Fruit fly (Drosophila melanogaster) whole organism, embryonic: ENCODE measurements around the gene CG14273.

ENCODE experiments used
- Aef1 ChIP-seq: fragments of 200-800 bp; sonication (Bioruptor generic); IDR thresholded peaks from 3 replicates; pipeline ENCODE4 v1.3.6; 2022; ENCODE audit warnings: missing biosample characterization, missing genetic modification characterization
- BtbVII ChIP-seq: fragments of 200-800 bp; sonication (Bioruptor generic); optimal IDR thresholded peaks from 3 replicates; lab custom pipeline; 2017; ENCODE audit warnings: missing biosample characterization, mild to moderate bottlenecking, missing genetic modification characterization
- CG10366 ChIP-seq: fragments of 200-800 bp; sonication (Bioruptor generic); IDR thresholded peaks from 2 replicates; pipeline ENCODE4 v1.3.6; 2022; ENCODE audit warnings: missing biosample characterization, missing genetic modification characterization
- CG11456 ChIP-seq: fragments of 200-800 bp; sonication (Bioruptor generic); IDR thresholded peaks from 3 replicates; pipeline ENCODE4 v1.3.6; 2022; ENCODE audit warnings: missing biosample characterization, missing genetic modification characterization
- CG14441 ChIP-seq: fragments of 200-800 bp; sonication (Bioruptor generic); IDR thresholded peaks from 2 replicates; pipeline ENCODE4 v1.3.6; 2022; ENCODE audit warnings: missing biosample characterization, missing genetic modification characterization
- CG15269 ChIP-seq: fragments of 200-800 bp; sonication (Bioruptor generic); optimal IDR thresholded peaks from 2 replicates; lab custom pipeline; 2018; ENCODE audit warnings: missing biosample characterization, mild to moderate bottlenecking, missing genetic modification characterization, moderate library complexity
- CG17829 ChIP-seq: fragments of 200-800 bp; optimal IDR thresholded peaks from 2 replicates; lab custom pipeline; 2019; ENCODE audit warnings: missing biosample characterization, mild to moderate bottlenecking, missing genetic modification characterization, moderate library complexity
- CG2199 ChIP-seq: fragments of 200-800 bp; sonication (Bioruptor generic); IDR thresholded peaks from 3 replicates; pipeline ENCODE4 v1.3.6; 2022; ENCODE audit warnings: missing biosample characterization, missing genetic modification characterization
- CG2678 ChIP-seq: fragments of 200-800 bp; sonication (Bioruptor generic); optimal IDR thresholded peaks from 3 replicates; lab custom pipeline; 2019; ENCODE audit warnings: missing biosample characterization, mild to moderate bottlenecking, missing genetic modification characterization, moderate library complexity
- CG2875 ChIP-seq: fragments of 200-800 bp; sonication (Bioruptor generic); optimal IDR thresholded peaks from 2 replicates; lab custom pipeline; 2017; ENCODE audit warnings: missing biosample characterization, mild to moderate bottlenecking, missing genetic modification characterization, missing genetic modification reagents
- CG31441 ChIP-seq: fragments of 200-800 bp; sonication (Bioruptor generic); IDR thresholded peaks from 2 replicates; pipeline ENCODE4 v1.3.6; 2022; ENCODE audit warnings: missing biosample characterization, missing genetic modification characterization
- CG3407 ChIP-seq: fragments of 200-800 bp; sonication (Bioruptor generic); optimal IDR thresholded peaks from 2 replicates; lab custom pipeline; 2018; ENCODE audit warnings: missing biosample characterization, mild to moderate bottlenecking, missing genetic modification characterization
- CG4424 ChIP-seq: fragments of 200-800 bp; sonication (Bioruptor generic); optimal IDR thresholded peaks from 3 replicates; lab custom pipeline; 2016; ENCODE audit warnings: missing biosample characterization, missing genetic modification characterization
- CG6813 ChIP-seq: fragments of 200-800 bp; sonication (Bioruptor generic); optimal IDR thresholded peaks from 2 replicates; lab custom pipeline; 2017; ENCODE audit warnings: missing biosample characterization, missing genetic modification characterization, mild to moderate bottlenecking, moderate library complexity, missing genetic modification reagents
- CG7839 ChIP-seq: fragments of 200-800 bp; sonication (Bioruptor generic); optimal IDR thresholded peaks from 3 replicates; lab custom pipeline; 2018; ENCODE audit warnings: missing biosample characterization, mild to moderate bottlenecking, missing genetic modification characterization, moderate library complexity
- CG8388 ChIP-seq: fragments of 200-800 bp; sonication (Bioruptor generic); optimal IDR thresholded peaks from 2 replicates; lab custom pipeline; 2019; ENCODE audit warnings: missing biosample characterization, mild to moderate bottlenecking, missing genetic modification characterization, moderate library complexity
- CG9437 ChIP-seq: fragments of 200-800 bp; sonication (Bioruptor generic); optimal IDR thresholded peaks from 2 replicates; lab custom pipeline; 2018; ENCODE audit warnings: missing biosample characterization, mild to moderate bottlenecking, missing genetic modification characterization
- Dp ChIP-seq: fragments of 200-800 bp; sonication (Bioruptor generic); optimal IDR thresholded peaks from 2 replicates; lab custom pipeline; 2018; ENCODE audit warnings: missing biosample characterization, mild to moderate bottlenecking, missing genetic modification characterization, moderate library complexity
- Drgx ChIP-seq: fragments of 200-800 bp; sonication (Bioruptor generic); IDR thresholded peaks from 2 replicates; pipeline ENCODE4 v1.3.6; 2022; ENCODE audit warnings: missing biosample characterization, missing genetic modification characterization
- Fer2 ChIP-seq: fragments of 200-800 bp; sonication (Bioruptor generic); optimal IDR thresholded peaks from 2 replicates; lab custom pipeline; 2018; ENCODE audit warnings: missing biosample characterization, mild to moderate bottlenecking, missing genetic modification characterization, moderate library complexity
- Gug ChIP-seq: fragments of 200-800 bp; sonication (Bioruptor generic); IDR thresholded peaks from 4 replicates; pipeline ENCODE4 v1.3.6; 2022; ENCODE audit warnings: missing biosample characterization, missing genetic modification characterization
- H15 ChIP-seq: fragments of 200-800 bp; sonication (Bioruptor generic); IDR thresholded peaks from 3 replicates; pipeline ENCODE4 v1.3.6; 2022; ENCODE audit warnings: missing biosample characterization, missing genetic modification characterization
- HHEX ChIP-seq: fragments of 200-800 bp; sonication (Bioruptor generic); optimal IDR thresholded peaks from 3 replicates; lab custom pipeline; 2017; ENCODE audit warnings: missing biosample characterization, mild to moderate bottlenecking, missing genetic modification characterization, missing genetic modification reagents
- Med ChIP-seq: fragments of 200-800 bp; sonication (Bioruptor generic); peaks from one replicate; lab custom pipeline; 2016; ENCODE audit warnings: missing biosample characterization, missing genetic modification characterization, mild to moderate bottlenecking, inconsistent platforms, moderate library complexity
- Meics ChIP-seq: fragments of 200-800 bp; sonication (Bioruptor generic); optimal IDR thresholded peaks from 2 replicates; lab custom pipeline; 2017; ENCODE audit warnings: missing biosample characterization, mild to moderate bottlenecking, missing genetic modification characterization
- PHDP ChIP-seq: fragments of 200-800 bp; sonication (Bioruptor generic); optimal IDR thresholded peaks from 3 replicates; lab custom pipeline; 2018; ENCODE audit warnings: missing biosample characterization, mild to moderate bottlenecking, missing genetic modification characterization, moderate library complexity
- Rx ChIP-seq: fragments of 200-800 bp; sonication (Bioruptor generic); IDR thresholded peaks from 2 replicates; pipeline ENCODE4 v1.3.6; 2022; ENCODE audit warnings: missing biosample characterization, missing genetic modification characterization
- bcd ChIP-seq: fragments of 200-800 bp; sonication (Bioruptor generic); optimal IDR thresholded peaks from 2 replicates; lab custom pipeline; 2017; ENCODE audit warnings: missing biosample characterization, mild to moderate bottlenecking, missing genetic modification characterization
- cas ChIP-seq: fragments of 200-800 bp; sonication (Bioruptor generic); IDR thresholded peaks from 2 replicates; pipeline ENCODE4 v1.3.6; 2022; ENCODE audit warnings: missing biosample characterization, missing genetic modification characterization
- cato ChIP-seq: fragments of 200-800 bp; sonication (Bioruptor generic); optimal IDR thresholded peaks from 2 replicates; lab custom pipeline; 2016; ENCODE audit warnings: missing biosample characterization, missing genetic modification characterization, borderline replicate concordance
- dmrt99B ChIP-seq: fragments of 200-800 bp; sonication (Bioruptor generic); optimal IDR thresholded peaks from 2 replicates; lab custom pipeline; 2018; ENCODE audit warnings: missing biosample characterization, mild to moderate bottlenecking, missing genetic modification characterization, moderate library complexity
- dpn ChIP-seq, 2 experiments: fragments of 200-800 bp; sonication (Bioruptor generic); optimal IDR thresholded peaks; 3 replicates each; lab custom pipeline; 2016; ENCODE audit warnings: missing biosample characterization in 2 of 2, missing genetic modification characterization in 2 of 2
- dysf ChIP-seq: fragments of 200-800 bp; sonication (Bioruptor generic); IDR thresholded peaks from 3 replicates; pipeline ENCODE4 v1.3.6; 2022; ENCODE audit warnings: missing biosample characterization, missing genetic modification characterization
- ems ChIP-seq: fragments of 200-800 bp; sonication (Bioruptor generic); optimal IDR thresholded peaks from 3 replicates; lab custom pipeline; 2016; ENCODE audit warnings: missing biosample characterization, missing genetic modification characterization
- fd64A ChIP-seq: fragments of 200-800 bp; sonication (Bioruptor generic); optimal IDR thresholded peaks from 3 replicates; lab custom pipeline; 2018; ENCODE audit warnings: missing biosample characterization, mild to moderate bottlenecking, missing genetic modification characterization
- lola ChIP-seq, 3 experiments: fragments of >200 bp in 2 of 3; fragments of 200-800 bp in 1 of 3; sonication (Bioruptor generic) in 1 of 3; optimal IDR thresholded peaks; 2 replicates each; lab custom pipeline; 2017 to 2019; ENCODE audit warnings: missing biosample characterization in 3 of 3, missing genetic modification characterization in 3 of 3, mild to moderate bottlenecking in 1 of 3, moderate library complexity in 1 of 3
- nerfin-1 ChIP-seq: fragments of 200-800 bp; sonication (Bioruptor generic); optimal IDR thresholded peaks from 3 replicates; lab custom pipeline; 2019; ENCODE audit warnings: missing biosample characterization, mild to moderate bottlenecking, missing genetic modification characterization, moderate library complexity
- nmo ChIP-seq: fragments of 200-800 bp; sonication (Bioruptor generic); optimal IDR thresholded peaks from 2 replicates; lab custom pipeline; 2018; ENCODE audit warnings: missing biosample characterization, mild to moderate bottlenecking, missing genetic modification characterization, moderate library complexity
- pum ChIP-seq: fragments of 200-800 bp; sonication (Bioruptor generic); optimal IDR thresholded peaks from 2 replicates; lab custom pipeline; 2016; ENCODE audit warnings: missing biosample characterization, missing genetic modification characterization
- repo ChIP-seq: fragments of 200-800 bp; sonication (Bioruptor generic); optimal IDR thresholded peaks from 2 replicates; lab custom pipeline; 2016; ENCODE audit warnings: missing biosample characterization, missing genetic modification characterization
- row ChIP-seq: fragments of 200-800 bp; sonication (Bioruptor generic); IDR thresholded peaks from 3 replicates; pipeline ENCODE4 v1.3.6; 2022; ENCODE audit warnings: missing biosample characterization, missing genetic modification characterization
- scrt ChIP-seq: fragments of 200-800 bp; sonication (Bioruptor generic); optimal IDR thresholded peaks from 2 replicates; lab custom pipeline; 2018; ENCODE audit warnings: missing biosample characterization, mild to moderate bottlenecking, missing genetic modification characterization, moderate library complexity
- so ChIP-seq: fragments of 200-800 bp; sonication (Bioruptor generic); IDR thresholded peaks from 3 replicates; pipeline ENCODE4 v1.3.6; 2022; ENCODE audit warnings: missing biosample characterization, missing genetic modification characterization
- tap ChIP-seq: fragments of 200-800 bp; optimal IDR thresholded peaks from 3 replicates; lab custom pipeline; 2019; ENCODE audit warnings: missing biosample characterization, mild to moderate bottlenecking, missing genetic modification characterization, moderate library complexity
- unpg ChIP-seq: fragments of 200-800 bp; sonication (Bioruptor generic); optimal IDR thresholded peaks from 3 replicates; lab custom pipeline; 2018; ENCODE audit warnings: missing biosample characterization, mild to moderate bottlenecking, missing genetic modification characterization, moderate library complexity

CG14273 gene

dm6 chr2L:8370364-8371326, 28.1 kb downstream of the CG14273 start, which contains the start of gene CG17292 (continued):
- TF ChIP-seq ems (GFP tag; lab: Kevin White, UChicago) (peak; percentile 46), dpn (GFP tag; optimal IDR thresholded peaks at IDR 0.05; lab: Kevin White, UChicago) (peak in 1 of 2 experiments; percentile 59), scrt (GFP tag; lab: Kevin White, UChicago) (no peak), dmrt99B (peak; percentile 40), CG2875 (GFP tag; lab: Kevin White, UChicago) (peak; percentile 43), H15 (GFP tag; lab: Robert Waterston, UW) (peak; percentile 35; the same call in 1 of the 3 replicates), bcd (GFP tag; lab: Kevin White, UChicago) (peak; percentile 61)

- TF ChIP-seq BtbVII (GFP tag; lab: Kevin White, UChicago) (peak; percentile 24), Rx (GFP tag; lab: Robert Waterston, UW) (no peak), cato (GFP tag; lab: Kevin White, UChicago) (no peak), HHEX (peak; percentile 19), Dp (GFP tag; lab: Kevin White, UChicago) (no peak), CG3407 (GFP tag; lab: Kevin White, UChicago) (no peak), CG31441 (GFP tag; lab: Robert Waterston, UW) (peak; percentile 50; the same call in 1 of the 2 replicates), so (GFP tag; lab: Robert Waterston, UW) (0 out of 3 replicates have a peak, but pooled peaks have one; percentile 23), CG8388 (GFP tag; lab: Kevin White, UChicago) (peak; percentile 4), unpg (peak; percentile 8), Meics (GFP tag; lab: Kevin White, UChicago) (peak; percentile 48), Med (GFP tag; lab: Kevin White, UChicago) (peak; percentile 61), CG10366 (GFP tag; lab: Robert Waterston, UW) (0 out of 2 replicates have a peak, but pooled peaks have one; percentile 8), CG17829 (tag; lab: Kevin White, UChicago) (peak; percentile 31), dysf (0 out of 3 replicates have a peak, but pooled peaks have one; percentile 12), PHDP (tag; lab: Kevin White, UChicago) (peak; percentile 2), CG9437 (GFP tag; lab: Kevin White, UChicago) (peak; percentile 27), cas (GFP tag; lab: Robert Waterston, UW) (no peak), tap (peak; percentile 21), CG11456 (no peak), CG14441 (GFP tag; lab: Robert Waterston, UW) (0 out of 2 replicates have a peak, but pooled peaks have one; percentile 30), Aef1 (GFP tag; lab: Robert Waterston, UW) (no peak), Gug (no peak), nmo (GFP tag; lab: Kevin White, UChicago) (peak; percentile 18), Drgx (GFP tag; lab: Robert Waterston, UW) (peak; percentile 41; the same call in 1 of the 2 replicates), CG7839 (tag; lab: Kevin White, UChicago) (peak; percentile 46), CG4424 (GFP tag; lab: Kevin White, UChicago) (peak; percentile 22), nerfin-1 (peak; percentile 0), row (GFP tag; lab: Robert Waterston, UW) (peak; percentile 38; the same call in 1 of the 3 replicates), CG2678 (peak; percentile 65), Fer2 (tag; lab: Kevin White, UChicago) (no peak), fd64A (GFP tag; lab: Kevin White, UChicago) (no peak), CG2199 (GFP tag; lab: Robert Waterston, UW) (no peak), pum (no peak), repo (no peak), dmrt99B (peak; percentile 54), CG15269 (tag; lab: Kevin White, UChicago) (peak; percentile 49), CG6813 (GFP tag; lab: Kevin White, UChicago) (peak; percentile 14), lola (GFP tag; optimal IDR thresholded peaks at IDR 0.05; lab: Kevin White, UChicago) (no peak)
These were observed 29.0 kb downstream of the CG14273 start for dm6 chr2L:8371354-8371937.
